Fruit fly (Drosophila melanogaster): ENCODE data around the gene CG13364.

DNA sequence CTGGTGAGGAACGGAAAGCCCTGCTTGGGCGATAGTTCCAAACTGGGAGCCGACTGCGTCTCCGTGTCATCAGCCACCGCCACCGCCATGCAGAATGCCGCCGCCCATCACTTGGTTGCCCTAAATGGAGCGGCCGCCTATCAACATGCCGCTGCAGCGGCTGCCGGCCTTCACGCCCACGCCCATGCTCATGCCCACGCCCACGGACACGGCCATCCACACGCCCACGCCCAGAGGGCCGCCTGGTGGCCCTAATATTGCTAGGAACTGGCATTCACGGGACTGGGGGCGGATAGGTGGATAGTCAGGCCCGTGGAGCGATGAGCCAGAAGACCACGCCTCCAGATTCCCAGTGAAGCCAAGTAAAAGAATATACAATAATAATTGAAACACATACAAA is 27.9 kb downstream of the CG13364 start:
- TF ChIP-seq woc (GFP tag; optimal IDR thresholded peaks at IDR 0.05) (no peak), Hr78 (GFP tag; optimal IDR thresholded peaks at IDR 0.05) (no peak), Sp1 (GFP tag; optimal IDR thresholded peaks at IDR 0.05) (no peak), tai (GFP tag; optimal IDR thresholded peaks at IDR 0.05) (no peak), Dfd (GFP tag; optimal IDR thresholded peaks at IDR 0.05) (no peak), OdsH (GFP tag; optimal IDR thresholded peaks at IDR 0.05) (no peak)
